Worm (Caenorhabditis elegans) whole organism, L3 larva: ENCODE data around the gene slc-25A10.
A peak's percentile ranks its signal among the peaks of the same experiment; 100 is the strongest.

Source experiments
- aly-2 ChIP-seq: fragments of 150-350 bp; optimal IDR thresholded peaks from 2 replicates; lab custom pipeline; 2014; ENCODE audit warnings: missing biosample characterization, missing genetic modification characterization
- ceh-16 ChIP-seq: sonication (generic microtip); optimal IDR thresholded peaks from 2 replicates; lab custom pipeline; 2017; ENCODE audit warnings: missing biosample characterization, missing genetic modification characterization
- ceh-28 ChIP-seq: fragments of 150-350 bp; optimal IDR thresholded peaks from 2 replicates; lab custom pipeline; 2014; ENCODE audit warnings: missing biosample characterization, missing genetic modification reagents, missing genetic modification characterization
- ceh-82 ChIP-seq: fragments of 150-350 bp; optimal IDR thresholded peaks from 2 replicates; lab custom pipeline; 2014; ENCODE audit warnings: missing biosample characterization, missing genetic modification characterization
- daf-12 ChIP-seq: fragments of 150-350 bp; optimal IDR thresholded peaks from 2 replicates; lab custom pipeline; 2014; ENCODE audit warnings: missing biosample characterization, missing genetic modification reagents, missing genetic modification characterization
- elt-1 ChIP-seq: fragments of 150-350 bp; optimal IDR thresholded peaks from 2 replicates; lab custom pipeline; 2014; ENCODE audit warnings: missing biosample characterization, missing genetic modification characterization
- elt-2 ChIP-seq: sonication (generic microtip); optimal IDR thresholded peaks from 2 replicates; lab custom pipeline; 2016; ENCODE audit warnings: missing genetic modification reagents, mild to moderate bottlenecking, missing genetic modification characterization, missing compliant biosample characterization
- elt-3 ChIP-seq, 3 experiments: fragments of 150-350 bp in 1 of 3; sonication (generic microtip) in 2 of 3; optimal IDR thresholded peaks; 2 replicates in 2 of 3; 4 replicates in 1 of 3; lab custom pipeline; 2014 to 2017; ENCODE audit warnings: missing biosample characterization in 3 of 3, missing genetic modification characterization in 3 of 3
- eor-1 ChIP-seq, 2 experiments: fragments of 150-350 bp; optimal IDR thresholded peaks; 2 replicates each; lab custom pipeline; 2014 to 2018; ENCODE audit warnings: missing biosample characterization in 2 of 2, missing genetic modification characterization in 2 of 2
- fkh-10 ChIP-seq: sonication (generic microtip); optimal IDR thresholded peaks from 2 replicates; lab custom pipeline; 2017; ENCODE audit warnings: missing biosample characterization, missing genetic modification reagents, missing genetic modification characterization
- fos-1 ChIP-seq: fragments of 150-350 bp; optimal IDR thresholded peaks from 2 replicates; lab custom pipeline; 2014; ENCODE audit warnings: missing biosample characterization, missing genetic modification characterization
- hmg-11 ChIP-seq: sonication (generic microtip); optimal IDR thresholded peaks from 2 replicates; lab custom pipeline; 2016; ENCODE audit warnings: missing genetic modification characterization, missing compliant biosample characterization
- jun-1 ChIP-seq: fragments of 150-350 bp; optimal IDR thresholded peaks from 2 replicates; lab custom pipeline; 2014; ENCODE audit warnings: missing biosample characterization, missing genetic modification reagents, missing genetic modification characterization
- lin-15B ChIP-seq: fragments of 150-350 bp; optimal IDR thresholded peaks from 2 replicates; lab custom pipeline; 2014; ENCODE audit warnings: missing biosample characterization, missing genetic modification characterization
- lin-39 ChIP-seq: fragments of 150-350 bp; optimal IDR thresholded peaks from 2 replicates; lab custom pipeline; 2018; ENCODE audit warnings: missing biosample characterization, missing genetic modification reagents, missing genetic modification characterization
- lsy-12 ChIP-seq: sonication (generic microtip); optimal IDR thresholded peaks from 2 replicates; lab custom pipeline; 2016; ENCODE audit warnings: mild to moderate bottlenecking, missing genetic modification characterization, missing compliant biosample characterization
- mdl-1 ChIP-seq: fragments of 150-350 bp; optimal IDR thresholded peaks from 2 replicates; lab custom pipeline; 2014; ENCODE audit warnings: missing biosample characterization, missing genetic modification characterization
- mml-1 ChIP-seq: fragments of 150-350 bp; sonication (generic microtip); optimal IDR thresholded peaks from 3 replicates; lab custom pipeline; 2014; ENCODE audit warnings: missing biosample characterization, missing genetic modification characterization
- nfya-1 ChIP-seq: sonication (generic microtip); optimal IDR thresholded peaks from 2 replicates; lab custom pipeline; 2017; ENCODE audit warnings: missing genetic modification characterization, mild to moderate bottlenecking, missing compliant biosample characterization, antibody characterized with exemption, moderate library complexity; ENCODE audit not compliant: insufficient read depth
- nhr-11 ChIP-seq: fragments of 150-350 bp; optimal IDR thresholded peaks from 2 replicates; lab custom pipeline; 2014; ENCODE audit warnings: missing biosample characterization, missing genetic modification characterization
- nhr-12 ChIP-seq: fragments of 150-350 bp; optimal IDR thresholded peaks from 2 replicates; lab custom pipeline; 2014; ENCODE audit warnings: missing biosample characterization, missing genetic modification characterization
- nhr-23 ChIP-seq: fragments of 150-350 bp; optimal IDR thresholded peaks from 2 replicates; lab custom pipeline; 2014; ENCODE audit warnings: missing biosample characterization, missing genetic modification reagents, missing genetic modification characterization
- nhr-237 ChIP-seq: fragments of 150-350 bp; optimal IDR thresholded peaks from 2 replicates; lab custom pipeline; 2014; ENCODE audit warnings: missing biosample characterization, missing genetic modification characterization
- nhr-67 ChIP-seq: fragments of 150-350 bp; optimal IDR thresholded peaks from 2 replicates; lab custom pipeline; 2014; ENCODE audit warnings: missing biosample characterization, missing genetic modification characterization
- nhr-76 ChIP-seq: fragments of 150-350 bp; sonication (generic microtip); optimal IDR thresholded peaks from 5 replicates; lab custom pipeline; 2014; ENCODE audit warnings: missing biosample characterization, missing genetic modification characterization
- nhr-77 ChIP-seq: fragments of 150-350 bp; optimal IDR thresholded peaks from 2 replicates; lab custom pipeline; 2014; ENCODE audit warnings: missing biosample characterization, missing genetic modification characterization
- pha-4 ChIP-seq: fragments of 150-350 bp; optimal IDR thresholded peaks from 2 replicates; lab custom pipeline; 2014; ENCODE audit warnings: missing biosample characterization, missing genetic modification reagents, missing genetic modification characterization
- pqm-1 ChIP-seq: fragments of 150-350 bp; optimal IDR thresholded peaks from 2 replicates; lab custom pipeline; 2017; ENCODE audit warnings: missing biosample characterization, missing genetic modification characterization, inconsistent platforms
- sea-2 ChIP-seq: fragments of 150-350 bp; sonication (generic microtip); optimal IDR thresholded peaks from 4 replicates; lab custom pipeline; 2014; ENCODE audit warnings: missing biosample characterization, missing genetic modification reagents, missing genetic modification characterization
- skn-1 ChIP-seq: fragments of 150-350 bp; optimal IDR thresholded peaks from 2 replicates; lab custom pipeline; 2014; ENCODE audit warnings: missing biosample characterization, missing genetic modification characterization
- snpc-4 ChIP-seq: fragments of 150-350 bp; optimal IDR thresholded peaks from 2 replicates; lab custom pipeline; 2014; ENCODE audit warnings: missing biosample characterization, missing genetic modification characterization
- tbx-2 ChIP-seq: sonication (generic microtip); optimal IDR thresholded peaks from 2 replicates; lab custom pipeline; 2016; ENCODE audit warnings: mild to moderate bottlenecking, missing genetic modification characterization, missing compliant biosample characterization
- unc-39 ChIP-seq: sonication (generic microtip); optimal IDR thresholded peaks from 4 replicates; lab custom pipeline; 2017; ENCODE audit warnings: missing biosample characterization, missing genetic modification characterization
- unc-62 ChIP-seq: fragments of 150-350 bp; sonication (generic microtip); optimal IDR thresholded peaks from 4 replicates; lab custom pipeline; 2014; ENCODE audit warnings: missing biosample characterization, missing genetic modification reagents, missing genetic modification characterization

slc-25A10 gene

ce11 chrX:6702249-6702648 lies 23.2 kb downstream of the slc-25A10 start, which contains the start of gene acr-2:
Gene acr-2, plus strand, starts transcription at chrX:6702549.
- TF ChIP-seq lin-15B (tag; lab: Kevin White, UChicago) (no peak), nfya-1 (tag; lab: Kevin White, UChicago) (peak; percentile 27)

ce11 chrX:6698267-6698666 lies 27.2 kb downstream of the slc-25A10 start, which contains the start of the genes F38B6.7 and F38B6.2:
Gene F38B6.7, minus strand, starts transcription at chrX:6698367.
Gene F38B6.2, plus strand, starts transcription at chrX:6698533.
- no peak for TF ChIP-seq ceh-16 (tag; lab: Kevin White, UChicago)
- no peak for TF ChIP-seq nhr-11
- no peak for TF ChIP-seq nhr-12
- TF ChIP-seq, all 47 proteins: peak for 0

DNA sequence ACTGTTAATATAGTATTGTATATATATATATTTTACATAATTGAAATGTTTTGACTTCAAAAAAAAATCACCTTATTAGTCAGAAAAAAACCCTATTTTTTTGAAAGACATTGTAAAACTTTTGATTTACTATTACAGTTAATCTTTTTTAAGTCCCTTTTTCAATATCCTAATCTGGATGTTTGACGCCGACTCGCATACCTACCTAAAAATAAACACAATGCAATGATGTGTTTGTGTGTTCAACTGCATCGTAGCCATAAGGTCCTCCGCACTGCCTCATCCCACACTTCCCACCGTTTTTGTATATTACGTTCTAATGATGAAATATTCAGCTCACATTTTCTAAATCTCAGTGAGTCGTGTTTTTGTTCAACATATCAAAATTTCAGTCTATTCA lies 32.1 kb downstream of the slc-25A10 start, which contains the start of gene F38B6.3:
Gene F38B6.3 (plus strand): TSS at position 301 of the 400 bp plus-strand sequence.
- no peak for TF ChIP-seq tbx-2 (tag; lab: Kevin White, UChicago)
- TF ChIP-seq skn-1 (tag; lab: Kevin White, UChicago): no peak
- TF ChIP-seq ceh-28 (tag; lab: Kevin White, UChicago): no peak
- TF ChIP-seq fkh-10 (GFP tag; lab: Kevin White, UChicago): no peak
- no peak for TF ChIP-seq pqm-1 (tag; lab: Kevin White, UChicago)
- no peak for TF ChIP-seq mdl-1 (tag; lab: Kevin White, UChicago)
- no peak for TF ChIP-seq pha-4 (tag; lab: Kevin White, UChicago)
- no peak for TF ChIP-seq hmg-11
- no peak for TF ChIP-seq jun-1 (tag; lab: Kevin White, UChicago)

ce11 chrX:6692896-6693295 lies 32.6 kb downstream of the slc-25A10 start:
- TF ChIP-seq elt-3 (tag; optimal IDR thresholded peaks at IDR 0.05; lab: Kevin White, UChicago) (no peak), nhr-23 (tag; lab: Kevin White, UChicago) (no peak), nhr-77 (no peak)

DNA sequence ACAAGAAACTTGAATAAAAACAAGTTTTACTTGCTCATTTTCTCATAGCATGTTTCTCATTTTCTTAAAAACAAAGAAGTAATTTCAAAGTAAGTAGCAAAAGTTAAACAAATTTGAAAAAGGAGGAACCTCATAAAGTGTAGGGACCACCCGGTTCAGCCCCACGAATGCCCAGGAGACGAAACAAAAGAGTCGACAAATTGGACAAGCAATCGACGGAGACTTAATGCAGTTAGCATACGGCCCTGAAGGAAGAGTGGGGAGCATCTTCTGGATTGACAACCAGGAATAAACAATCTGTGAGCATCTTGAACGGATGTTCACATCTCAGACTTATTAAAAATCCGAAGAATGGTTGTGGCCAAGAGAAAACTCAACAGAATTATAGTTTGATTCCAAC lies 33.8 kb downstream of the slc-25A10 start:
- TF ChIP-seq eor-1 (tag; optimal IDR thresholded peaks at IDR 0.05; lab: Kevin White, UChicago) (no peak), nhr-77 (no peak), skn-1 (tag; lab: Kevin White, UChicago) (no peak), ceh-82 (no peak), lsy-12 (tag; lab: Kevin White, UChicago) (no peak), jun-1 (tag; lab: Kevin White, UChicago) (no peak), unc-39 (tag; lab: Kevin White, UChicago) (no peak), fos-1 (tag; lab: Kevin White, UChicago) (no peak), nhr-237 (tag; lab: Kevin White, UChicago) (no peak), unc-62 (no peak), aly-2 (tag; lab: Kevin White, UChicago) (no peak), nhr-12 (no peak), elt-3 (tag; optimal IDR thresholded peaks at IDR 0.05; lab: Kevin White, UChicago) (no peak), daf-12 (tag; lab: Kevin White, UChicago) (no peak), nhr-23 (tag; lab: Kevin White, UChicago) (no peak), lin-39 (no peak), fkh-10 (GFP tag; lab: Kevin White, UChicago) (no peak), nhr-67 (tag; lab: Kevin White, UChicago) (no peak)

ce11 chrX:6689985-6690384 lies 35.5 kb downstream of the slc-25A10 start, which contains the start of gene F38B6.6:
Gene F38B6.6, minus strand, starts transcription at chrX:6690085.
- TF ChIP-seq skn-1 (tag; lab: Kevin White, UChicago) (no peak), nhr-67 (tag; lab: Kevin White, UChicago) (no peak), mml-1 (no peak), elt-1 (tag; lab: Kevin White, UChicago) (no peak), sea-2 (GFP tag; lab: Kevin White, UChicago) (no peak), mdl-1 (tag; lab: Kevin White, UChicago) (no peak), unc-62 (no peak), snpc-4 (tag; lab: Kevin White, UChicago) (no peak), elt-2 (no peak), nhr-76 (no peak)
